Fruit fly (Drosophila melanogaster) whole organism, embryonic: Measurements from ENCODE around the gene CG12880.
A peak's percentile ranks its signal among the peaks of the same experiment; 100 is the strongest.

ENCODE experiments used
- ATbp ChIP-seq: fragments of 200-800 bp; sonication (Bioruptor generic); optimal IDR thresholded peaks from 2 replicates; lab custom pipeline; 2017; ENCODE audit warnings: missing biosample characterization, mild to moderate bottlenecking, missing genetic modification characterization, missing genetic modification reagents
- Aef1 ChIP-seq: fragments of 200-800 bp; sonication (Bioruptor generic); IDR thresholded peaks from 3 replicates; pipeline ENCODE4 v1.3.6; 2022; ENCODE audit warnings: missing biosample characterization, missing genetic modification characterization
- CG12236 ChIP-seq: fragments of 200-800 bp; sonication (Bioruptor generic); optimal IDR thresholded peaks from 2 replicates; lab custom pipeline; 2016; ENCODE audit warnings: missing biosample characterization, missing genetic modification characterization
- CG12299 ChIP-seq: fragments of 200-800 bp; sonication (Bioruptor generic); optimal IDR thresholded peaks from 2 replicates; lab custom pipeline; 2018; ENCODE audit warnings: missing biosample characterization, mild to moderate bottlenecking, missing genetic modification characterization
- CG1233 ChIP-seq: fragments of 200-800 bp; sonication (Bioruptor generic); optimal IDR thresholded peaks from 4 replicates; lab custom pipeline; 2018; ENCODE audit warnings: missing biosample characterization, mild to moderate bottlenecking, missing genetic modification characterization
- CG12391 ChIP-seq: fragments of 200-800 bp; sonication (Bioruptor generic); optimal IDR thresholded peaks from 3 replicates; lab custom pipeline; 2018; ENCODE audit warnings: missing biosample characterization, mild to moderate bottlenecking, missing genetic modification characterization, moderate library complexity
- CG12769 ChIP-seq: fragments of 200-800 bp; sonication (Bioruptor generic); optimal IDR thresholded peaks from 2 replicates; lab custom pipeline; 2019; ENCODE audit warnings: missing biosample characterization, mild to moderate bottlenecking, missing genetic modification characterization, moderate library complexity
- CG13624 ChIP-seq: fragments of 200-800 bp; sonication (Bioruptor generic); optimal IDR thresholded peaks from 2 replicates; lab custom pipeline; 2016; ENCODE audit warnings: missing biosample characterization, missing genetic modification characterization
- CG14441 ChIP-seq: fragments of 200-800 bp; sonication (Bioruptor generic); IDR thresholded peaks from 2 replicates; pipeline ENCODE4 v1.3.6; 2022; ENCODE audit warnings: missing biosample characterization, missing genetic modification characterization
- CG17186 ChIP-seq: fragments of 200-800 bp; sonication (Bioruptor generic); optimal IDR thresholded peaks from 3 replicates; lab custom pipeline; 2017; ENCODE audit warnings: missing biosample characterization, missing genetic modification reagents, missing genetic modification characterization
- CG18011 ChIP-seq: fragments of 200-800 bp; sonication (Bioruptor generic); optimal IDR thresholded peaks from 2 replicates; lab custom pipeline; 2017; ENCODE audit warnings: missing biosample characterization, missing genetic modification characterization, mild to moderate bottlenecking, moderate library complexity, missing genotype
- CG30020 ChIP-seq: fragments of 200-800 bp; optimal IDR thresholded peaks from 2 replicates; lab custom pipeline; 2019; ENCODE audit warnings: missing biosample characterization, mild to moderate bottlenecking, missing genetic modification characterization, moderate library complexity
- CG31441 ChIP-seq: fragments of 200-800 bp; sonication (Bioruptor generic); IDR thresholded peaks from 2 replicates; pipeline ENCODE4 v1.3.6; 2022; ENCODE audit warnings: missing biosample characterization, missing genetic modification characterization
- CG3281 ChIP-seq: fragments of 200-800 bp; sonication (Bioruptor generic); optimal IDR thresholded peaks from 3 replicates; lab custom pipeline; 2017; ENCODE audit warnings: missing biosample characterization, mild to moderate bottlenecking, missing genetic modification characterization
- CG4820 ChIP-seq: fragments of 200-800 bp; sonication (Bioruptor generic); optimal IDR thresholded peaks from 3 replicates; lab custom pipeline; 2016; ENCODE audit warnings: missing biosample characterization, missing genetic modification characterization
- CG8290 ChIP-seq, 3 experiments: fragments of 200-800 bp; sonication (Bioruptor generic); optimal IDR thresholded peaks; 2 replicates each; lab custom pipeline; 2016 to 2019; ENCODE audit warnings: missing biosample characterization in 3 of 3, missing genetic modification characterization in 3 of 3, mild to moderate bottlenecking in 2 of 3, moderate library complexity in 1 of 3
- CG9609 ChIP-seq: fragments of 200-800 bp; sonication (Bioruptor generic); optimal IDR thresholded peaks from 3 replicates; lab custom pipeline; 2016; ENCODE audit warnings: missing biosample characterization, missing genetic modification characterization
- Dip2 ChIP-seq: fragments of 200-800 bp; sonication (Bioruptor generic); IDR thresholded peaks from 2 replicates; pipeline ENCODE4 v1.3.6; 2022; ENCODE audit warnings: missing biosample characterization, missing genetic modification characterization
- Dref ChIP-seq: fragments of 200-800 bp; sonication (Bioruptor generic); IDR thresholded peaks from 2 replicates; pipeline ENCODE4 v1.3.6; 2022; ENCODE audit warnings: missing biosample characterization, missing genetic modification characterization
- Med ChIP-seq: fragments of 200-800 bp; sonication (Bioruptor generic); peaks from one replicate; lab custom pipeline; 2016; ENCODE audit warnings: missing biosample characterization, missing genetic modification characterization, mild to moderate bottlenecking, inconsistent platforms, moderate library complexity
- Oaz ChIP-seq: fragments of 200-800 bp; sonication (Bioruptor generic); IDR thresholded peaks from 2 replicates; pipeline ENCODE4 v1.3.6; 2022; ENCODE audit warnings: missing biosample characterization, missing genetic modification characterization
- Poxn ChIP-seq: fragments of 200-800 bp; sonication (Bioruptor generic); IDR thresholded peaks from 2 replicates; pipeline ENCODE4 v1.3.6; 2022; ENCODE audit warnings: missing biosample characterization, missing genetic modification characterization
- Ravus ChIP-seq: fragments of 200-800 bp; sonication (Bioruptor generic); IDR thresholded peaks from 2 replicates; pipeline ENCODE4 v1.3.6; 2022; ENCODE audit warnings: missing biosample characterization, missing genetic modification characterization
- Scr ChIP-seq: fragments of 200-800 bp; sonication (Bioruptor generic); IDR thresholded peaks from 2 replicates; pipeline ENCODE4 v1.3.6; 2022; ENCODE audit warnings: missing biosample characterization, missing genetic modification characterization; ENCODE audit not compliant: partially characterized antibody
- Sin3A ChIP-seq: fragments of >200 bp; optimal IDR thresholded peaks from 2 replicates; lab custom pipeline; 2018
- bbx ChIP-seq: fragments of 200-800 bp; sonication (Bioruptor generic); IDR thresholded peaks from 2 replicates; pipeline ENCODE4 v1.3.6; 2022; ENCODE audit warnings: missing biosample characterization, missing genetic modification characterization; ENCODE audit not compliant: partially characterized antibody
- bsh ChIP-seq, 2 experiments: fragments of 200-800 bp; sonication (Bioruptor generic); optimal IDR thresholded peaks; 2 replicates each; lab custom pipeline; 2017 to 2018; ENCODE audit warnings: mild to moderate bottlenecking in 2 of 2, missing biosample characterization in 2 of 2, missing genetic modification characterization in 2 of 2, moderate library complexity in 1 of 2
- cad ChIP-seq: fragments of >200 bp; optimal IDR thresholded peaks from 2 replicates; lab custom pipeline; 2017; ENCODE audit warnings: missing biosample characterization, missing genetic modification characterization
- chinmo ChIP-seq: fragments of 200-800 bp; sonication (Bioruptor generic); IDR thresholded peaks from 4 replicates; pipeline ENCODE4 v1.3.6; 2022; ENCODE audit warnings: missing biosample characterization, missing genetic modification characterization; ENCODE audit not compliant: partially characterized antibody
- danr ChIP-seq: fragments of 200-800 bp; sonication (Bioruptor generic); IDR thresholded peaks from 2 replicates; pipeline ENCODE4 v1.3.6; 2022; ENCODE audit warnings: missing biosample characterization, missing genetic modification characterization
- dm ChIP-seq: fragments of 200-800 bp; sonication (Bioruptor generic); optimal IDR thresholded peaks from 3 replicates; lab custom pipeline; 2016; ENCODE audit warnings: missing biosample characterization, missing genetic modification characterization
- dmrt99B ChIP-seq: fragments of 200-800 bp; sonication (Bioruptor generic); optimal IDR thresholded peaks from 2 replicates; lab custom pipeline; 2018; ENCODE audit warnings: missing biosample characterization, mild to moderate bottlenecking, missing genetic modification characterization, moderate library complexity
- fd102C ChIP-seq: fragments of 200-800 bp; sonication (Bioruptor generic); optimal IDR thresholded peaks from 2 replicates; lab custom pipeline; 2018; ENCODE audit warnings: missing biosample characterization, mild to moderate bottlenecking, missing genetic modification characterization, moderate library complexity
- gce ChIP-seq: fragments of 200-800 bp; sonication (Bioruptor generic); IDR thresholded peaks from 3 replicates; pipeline ENCODE4 v1.3.6; 2022; ENCODE audit warnings: missing biosample characterization, missing genetic modification characterization
- grn ChIP-seq: fragments of 200-800 bp; sonication (Bioruptor generic); optimal IDR thresholded peaks from 3 replicates; lab custom pipeline; 2017; ENCODE audit warnings: missing biosample characterization, missing genetic modification characterization
- h ChIP-seq: fragments of >200 bp; optimal IDR thresholded peaks from 2 replicates; lab custom pipeline; 2017
- jumu ChIP-seq: fragments of 200-800 bp; sonication (Bioruptor generic); optimal IDR thresholded peaks from 3 replicates; lab custom pipeline; 2016; ENCODE audit warnings: missing biosample characterization, missing genetic modification characterization
- kni ChIP-seq: fragments of 200-800 bp; sonication (Bioruptor generic); optimal IDR thresholded peaks from 3 replicates; lab custom pipeline; 2017; ENCODE audit warnings: mild to moderate bottlenecking, missing biosample characterization, missing genetic modification reagents, missing genetic modification characterization
- lbe ChIP-seq: fragments of 200-800 bp; sonication (Bioruptor generic); optimal IDR thresholded peaks from 2 replicates; lab custom pipeline; 2016; ENCODE audit warnings: missing biosample characterization, mild to moderate bottlenecking, missing genetic modification characterization
- lmd ChIP-seq: fragments of 200-800 bp; sonication (Bioruptor generic); IDR thresholded peaks from 2 replicates; pipeline ENCODE4 v1.3.6; 2022; ENCODE audit warnings: missing biosample characterization, missing genetic modification characterization
- mld ChIP-seq: fragments of 200-800 bp; sonication (Bioruptor generic); IDR thresholded peaks from 3 replicates; pipeline ENCODE4 v1.3.6; 2022; ENCODE audit warnings: missing biosample characterization, missing genetic modification characterization; ENCODE audit not compliant: partially characterized antibody
- nau ChIP-seq: fragments of 200-800 bp; sonication (Bioruptor generic); optimal IDR thresholded peaks from 3 replicates; lab custom pipeline; 2017; ENCODE audit warnings: missing biosample characterization, mild to moderate bottlenecking, missing genetic modification characterization, missing genetic modification reagents
- nom ChIP-seq: fragments of 200-800 bp; sonication (Bioruptor generic); optimal IDR thresholded peaks from 2 replicates; lab custom pipeline; 2017; ENCODE audit warnings: missing biosample characterization, missing genetic modification characterization, mild to moderate bottlenecking, moderate library complexity, missing genetic modification reagents
- oc ChIP-seq: fragments of 200-800 bp; sonication (Bioruptor generic); optimal IDR thresholded peaks from 2 replicates; lab custom pipeline; 2018; ENCODE audit warnings: missing biosample characterization, mild to moderate bottlenecking, missing genetic modification characterization, moderate library complexity
- org-1 ChIP-seq: fragments of 200-800 bp; sonication (Bioruptor generic); optimal IDR thresholded peaks from 2 replicates; lab custom pipeline; 2017; ENCODE audit warnings: missing biosample characterization, missing genetic modification characterization
- psq ChIP-seq: fragments of 200-800 bp; sonication (Bioruptor generic); optimal IDR thresholded peaks from 2 replicates; lab custom pipeline; 2017; ENCODE audit warnings: missing biosample characterization, missing genetic modification characterization
- seq ChIP-seq: fragments of 200-800 bp; sonication (Bioruptor generic); IDR thresholded peaks from 2 replicates; pipeline ENCODE4 v1.3.6; 2022; ENCODE audit warnings: missing biosample characterization, missing genetic modification characterization
- sisA ChIP-seq: fragments of 200-800 bp; sonication (Bioruptor generic); IDR thresholded peaks from 2 replicates; pipeline ENCODE4 v1.3.6; 2022; ENCODE audit warnings: missing biosample characterization, missing genetic modification characterization
- sug ChIP-seq: fragments of 200-800 bp; optimal IDR thresholded peaks from 2 replicates; lab custom pipeline; 2019; ENCODE audit warnings: missing biosample characterization, mild to moderate bottlenecking, missing genetic modification characterization, moderate library complexity
- tna ChIP-seq: fragments of 200-800 bp; sonication (Bioruptor generic); IDR thresholded peaks from 2 replicates; pipeline ENCODE4 v1.3.6; 2022; ENCODE audit warnings: missing biosample characterization, missing genetic modification characterization; ENCODE audit not compliant: partially characterized antibody

The CG12880 gene

DNA sequence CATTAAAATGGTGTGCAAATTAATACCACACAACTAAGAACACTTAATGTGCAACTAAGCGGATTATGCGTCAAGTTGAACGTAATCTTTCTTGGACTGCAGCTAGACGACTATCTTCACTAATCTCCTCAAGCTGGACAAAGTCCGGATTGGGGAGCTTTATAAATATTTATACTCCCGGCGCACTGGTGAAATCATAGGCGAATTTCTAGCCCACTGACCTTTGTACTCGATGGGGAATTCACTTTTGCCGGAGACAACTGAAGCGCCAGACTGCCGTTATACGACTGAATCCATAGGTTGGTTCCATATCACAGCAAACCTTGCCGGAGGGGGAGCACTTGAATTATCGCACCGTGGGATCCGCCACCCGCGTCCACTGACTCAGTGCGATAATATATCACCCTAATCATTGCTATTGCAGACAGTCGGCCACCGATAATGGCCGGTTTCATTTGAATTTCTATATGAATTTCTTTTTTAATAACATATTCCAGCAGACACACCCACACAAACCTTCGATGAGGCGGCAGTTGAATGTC is 20.3 kb downstream of the CG12880 start:
- TF ChIP-seq dm (no peak), Dref (no peak), seq (GFP tag; lab: Robert Waterston, UW) (no peak), CG31441 (GFP tag; lab: Robert Waterston, UW) (no peak), CG3281 (no peak), CG18011 (no peak), CG8290 (GFP tag; optimal IDR thresholded peaks at IDR 0.05; lab: Kevin White, UChicago) (no peak), CG8290 (tag; optimal IDR thresholded peaks at IDR 0.05; lab: Kevin White, UChicago) (no peak), Med (GFP tag; lab: Kevin White, UChicago) (peak; percentile 68), cad (GFP tag; lab: Kevin White, UChicago) (peak; percentile 10), sisA (GFP tag; lab: Robert Waterston, UW) (no peak), nom (GFP tag; lab: Kevin White, UChicago) (peak; percentile 74), sug (tag; lab: Kevin White, UChicago) (peak; percentile 89), Sin3A (lab: Kevin White, UChicago) (no peak), fd102C (no peak), bsh (GFP tag; optimal IDR thresholded peaks at IDR 0.05; lab: Kevin White, UChicago) (peak in 1 of 2 experiments; percentile 49), CG12391 (no peak), Dip2 (no peak), CG9609 (GFP tag; lab: Kevin White, UChicago) (no peak), Aef1 (GFP tag; lab: Robert Waterston, UW) (no peak), CG12236 (GFP tag; lab: Kevin White, UChicago) (no peak), nau (GFP tag; lab: Kevin White, UChicago) (no peak), lmd (GFP tag; lab: Robert Waterston, UW) (no peak), grn (GFP tag; lab: Kevin White, UChicago) (peak; percentile 71), bbx (GFP tag; lab: Robert Waterston, UW) (no peak), chinmo (0 out of 4 replicates have a peak, but pooled peaks have one; percentile 60), Poxn (GFP tag; lab: Robert Waterston, UW) (no peak), psq (no peak), jumu (GFP tag; lab: Kevin White, UChicago) (no peak)

DNA sequence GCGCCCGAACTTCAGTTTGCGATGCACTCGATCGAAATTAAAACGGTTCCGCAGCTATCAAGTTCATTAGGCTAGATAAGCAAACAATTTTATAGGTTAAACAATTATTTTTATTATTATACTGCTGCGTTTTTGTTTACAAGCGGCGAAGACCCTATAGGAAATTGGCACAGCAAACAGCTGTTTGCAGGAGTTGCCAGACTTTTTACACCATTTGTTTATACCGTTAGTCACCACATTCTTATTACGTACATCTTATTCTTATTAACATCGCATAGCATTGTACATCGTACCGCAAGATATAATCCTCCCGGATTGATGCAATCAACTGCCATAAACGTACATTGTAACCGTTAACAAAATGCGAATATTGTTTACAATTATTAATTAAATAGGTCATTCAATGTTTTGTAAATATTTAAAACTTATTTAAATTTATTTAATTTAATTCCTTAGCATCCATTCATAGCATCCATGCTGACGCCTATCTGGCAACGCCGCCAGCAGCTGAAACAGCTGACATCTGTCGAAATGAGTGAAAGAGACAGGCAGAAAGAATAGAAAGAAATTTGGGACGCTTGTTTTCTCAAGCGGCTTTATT is 20.9 kb downstream of the CG12880 start, which contains the start of the genes CROT and CG12877:
Gene CROT, minus strand, starts transcription at position 171 of the 601 bp plus-strand sequence.
Gene CG12877, plus strand, starts transcription at position 520 of the 601 bp plus-strand sequence.
- no peak for TF ChIP-seq h (lab: Kevin White, UChicago)
- TF ChIP-seq CG13624 (GFP tag; lab: Kevin White, UChicago) = peak; percentile 65
- peak; percentile 64 for TF ChIP-seq CG1233 (GFP tag; lab: Kevin White, UChicago)
- TF ChIP-seq CG31441 (GFP tag; lab: Robert Waterston, UW) = peak; percentile 80
- TF ChIP-seq CG12299 (tag; lab: Kevin White, UChicago) = peak; percentile 10
- peak; percentile 75; the same call in 1 of the 2 replicates for TF ChIP-seq danr
- TF ChIP-seq oc (tag; lab: Kevin White, UChicago) = peak; percentile 41
- TF ChIP-seq CG17186 (GFP tag; lab: Kevin White, UChicago) = peak; percentile 45
- TF ChIP-seq Oaz = peak; percentile 68; the same call in 1 of the 2 replicates
- TF ChIP-seq dmrt99B = peak; percentile 78
- peak; percentile 54 for TF ChIP-seq Med (GFP tag; lab: Kevin White, UChicago)
- TF ChIP-seq CG30020 (tag; lab: Kevin White, UChicago) = peak; percentile 75
- peak; percentile 56 for TF ChIP-seq org-1 (GFP tag; lab: Kevin White, UChicago)
- peak; percentile 27 for TF ChIP-seq kni (GFP tag; lab: Kevin White, UChicago)
- peak; percentile 71 for TF ChIP-seq lbe (GFP tag; lab: Kevin White, UChicago)
- TF ChIP-seq ATbp (GFP tag; lab: Kevin White, UChicago) = peak; percentile 69
- peak; percentile 52 for TF ChIP-seq Scr (GFP tag; lab: Robert Waterston, UW)
- TF ChIP-seq mld (GFP tag; lab: Robert Waterston, UW) = no peak
- TF ChIP-seq CG14441 (GFP tag; lab: Robert Waterston, UW) = peak; percentile 78
- TF ChIP-seq CG12769 = peak; percentile 11
- peak; percentile 33; the same call in 1 of the 3 replicates for TF ChIP-seq gce (GFP tag; lab: Robert Waterston, UW)
- peak; percentile 75 for TF ChIP-seq CG4820 (GFP tag; lab: Kevin White, UChicago)
- peak; percentile 17 for TF ChIP-seq Ravus (GFP tag; lab: Robert Waterston, UW)
- no peak for TF ChIP-seq tna
